Worm (Caenorhabditis elegans) whole organism, midembryonic: ENCODE data around the gene C07A9.12.
"Not testable (repeated sequence)": the region's sequence is repeated elsewhere in the genome, so short reads cannot be mapped to it uniquely, and the experiment has no call there.

ENCODE experiments used
- T22C8.4 ChIP-seq: fragments of 200-800 bp; sonication (Bioruptor generic); IDR thresholded peaks from 2 replicates; pipeline ENCODE4 v1.3.6; 2022; ENCODE audit warnings: missing genetic modification characterization, missing compliant biosample characterization
- flt-1 ChIP-seq: fragments of 200-800 bp; sonication (Bioruptor generic); IDR thresholded peaks from 2 replicates; pipeline ENCODE4 v1.3.6; 2022; ENCODE audit warnings: missing genetic modification characterization, missing compliant biosample characterization
- klf-2 ChIP-seq: fragments of 200-800 bp; sonication (Bioruptor generic); conservative IDR thresholded peaks from 2 replicates; pipeline ENCODE4 v1.3.6; 2022; ENCODE audit warnings: missing genetic modification reagents, missing genetic modification characterization, missing compliant biosample characterization
- med-1 ChIP-seq: sonication (generic microtip); optimal IDR thresholded peaks from 2 replicates; lab custom pipeline; 2017; ENCODE audit warnings: missing genetic modification characterization, mild to moderate bottlenecking, missing compliant biosample characterization, antibody characterized with exemption, missing genetic modification reagents; ENCODE audit not compliant: insufficient read depth
- ref-1 ChIP-seq: fragments of 200-800 bp; sonication (Bioruptor generic); conservative IDR thresholded peaks from 2 replicates; pipeline ENCODE4 v1.3.6; 2022; ENCODE audit warnings: missing genetic modification reagents, missing genetic modification characterization, missing compliant biosample characterization
- ztf-23 ChIP-seq: fragments of 200-800 bp; sonication (Bioruptor generic); IDR thresholded peaks from 2 replicates; pipeline ENCODE4 v1.3.6; 2022; ENCODE audit warnings: missing genetic modification reagents, missing genetic modification characterization, missing compliant biosample characterization
- ztf-29 ChIP-seq: fragments of 200-800 bp; sonication (Bioruptor generic); IDR thresholded peaks from 2 replicates; pipeline ENCODE4 v1.3.6; 2022; ENCODE audit warnings: missing genetic modification reagents, missing genetic modification characterization, missing compliant biosample characterization

DNA sequence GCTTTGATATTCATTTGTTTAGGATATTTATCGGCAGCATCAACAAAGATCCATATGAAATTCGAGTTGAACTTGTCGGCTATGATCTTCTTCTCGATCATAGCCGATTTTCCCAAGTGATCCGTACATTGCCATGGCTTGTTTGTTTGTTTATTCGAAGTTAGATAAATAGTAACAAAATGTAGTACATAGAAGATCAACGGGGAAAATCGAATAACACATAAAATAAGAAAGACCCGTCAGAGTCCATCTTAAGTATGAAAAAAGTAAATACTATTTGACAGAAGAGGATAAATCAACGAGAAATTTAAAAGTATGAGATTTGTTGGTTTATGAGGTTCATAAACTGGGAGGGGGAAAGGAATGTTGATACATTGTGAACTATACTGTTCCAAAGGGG, 44.6 kb downstream of the C07A9.12 start, which contains the start of gene C07A9.5:
- TF ChIP-seq ref-1 (GFP tag; lab: Robert Waterston, UW); ztf-29 (GFP tag; lab: Robert Waterston, UW); klf-2 (GFP tag; lab: Robert Waterston, UW); med-1 (GFP tag; lab: Kevin White, UChicago); T22C8.4; ztf-23; flt-1 (GFP tag; lab: Robert Waterston, UW): not testable (repeated sequence)
